Fruit fly (Drosophila melanogaster) whole organism, embryonic: ENCODE results near the gene Oatp26F.

ENCODE experiments used
- CG13296 ChIP-seq: fragments of 200-800 bp; sonication (Bioruptor generic); optimal IDR thresholded peaks from 3 replicates; lab custom pipeline; 2018; ENCODE audit warnings: missing biosample characterization, mild to moderate bottlenecking, missing genetic modification characterization
- CG17612 ChIP-seq: fragments of 200-800 bp; sonication (Bioruptor generic); IDR thresholded peaks from 2 replicates; pipeline ENCODE4 v1.3.6; 2022; ENCODE audit warnings: missing biosample characterization, missing genetic modification characterization
- CG2202 ChIP-seq: fragments of 200-800 bp; sonication (Bioruptor generic); optimal IDR thresholded peaks from 2 replicates; lab custom pipeline; 2018; ENCODE audit warnings: missing biosample characterization, mild to moderate bottlenecking, missing genetic modification characterization
- CG30431 ChIP-seq: fragments of 200-800 bp; sonication (Bioruptor generic); optimal IDR thresholded peaks from 2 replicates; lab custom pipeline; 2017; ENCODE audit warnings: missing biosample characterization, missing genetic modification characterization
- CG32772 ChIP-seq: fragments of 200-800 bp; sonication (Bioruptor generic); IDR thresholded peaks from 2 replicates; pipeline ENCODE4 v1.3.6; 2022; ENCODE audit warnings: missing biosample characterization, missing genetic modification characterization
- CG7745 ChIP-seq: fragments of 200-800 bp; sonication (Bioruptor generic); optimal IDR thresholded peaks from 2 replicates; lab custom pipeline; 2018; ENCODE audit warnings: missing biosample characterization, mild to moderate bottlenecking, missing genetic modification characterization, moderate library complexity
- CG8290 ChIP-seq, 3 experiments: fragments of 200-800 bp; sonication (Bioruptor generic); optimal IDR thresholded peaks; 2 replicates each; lab custom pipeline; 2016 to 2019; ENCODE audit warnings: missing biosample characterization in 3 of 3, missing genetic modification characterization in 3 of 3, mild to moderate bottlenecking in 2 of 3, moderate library complexity in 1 of 3
- Ssrp ChIP-seq: fragments of 200-800 bp; sonication (Bioruptor generic); optimal IDR thresholded peaks from 2 replicates; lab custom pipeline; 2018; ENCODE audit warnings: missing biosample characterization, mild to moderate bottlenecking, missing genetic modification characterization, moderate library complexity
- cg ChIP-seq: fragments of 200-800 bp; sonication (Bioruptor generic); optimal IDR thresholded peaks from 3 replicates; lab custom pipeline; 2019; ENCODE audit warnings: missing biosample characterization, mild to moderate bottlenecking, missing genetic modification characterization, moderate library complexity
- lilli ChIP-seq: fragments of 200-800 bp; sonication (Bioruptor generic); optimal IDR thresholded peaks from 3 replicates; lab custom pipeline; 2016; ENCODE audit warnings: missing biosample characterization, missing genetic modification characterization
- luna ChIP-seq: fragments of 200-800 bp; sonication (Bioruptor generic); optimal IDR thresholded peaks from 2 replicates; lab custom pipeline; 2016; ENCODE audit warnings: missing biosample characterization, missing genetic modification characterization
- otp ChIP-seq: fragments of 200-800 bp; sonication (Bioruptor generic); IDR thresholded peaks from 3 replicates; pipeline ENCODE4, ENCODE4 v1.3.6; 2022; ENCODE audit warnings: missing biosample characterization, missing genetic modification characterization
- pho ChIP-seq: fragments of 200-800 bp; sonication (Bioruptor generic); optimal IDR thresholded peaks from 2 replicates; lab custom pipeline; 2016; ENCODE audit warnings: missing biosample characterization, missing genetic modification characterization
- stwl ChIP-seq: fragments of 200-800 bp; sonication (Bioruptor generic); optimal IDR thresholded peaks from 3 replicates; lab custom pipeline; 2018; ENCODE audit warnings: missing biosample characterization, mild to moderate bottlenecking, missing genetic modification characterization, moderate library complexity

The Oatp26F gene

DNA sequence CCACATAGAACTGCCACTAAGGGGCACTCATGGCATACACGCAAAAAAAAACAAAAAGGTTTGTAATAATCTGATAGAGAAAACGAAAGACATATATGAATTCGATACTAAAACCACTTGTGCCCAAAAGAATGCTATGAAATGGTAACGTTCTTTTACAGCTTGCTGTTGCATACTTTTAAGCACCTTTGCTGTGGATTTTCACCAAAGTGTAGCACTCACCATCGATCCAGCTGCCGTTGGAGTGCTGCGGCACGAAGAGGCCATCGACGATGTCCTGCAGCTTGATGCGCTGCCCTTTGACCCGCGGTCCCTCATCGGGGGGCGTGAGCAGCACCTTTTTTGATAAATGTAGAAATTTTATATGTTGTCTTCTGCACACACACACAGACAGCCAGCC, 53.2 kb downstream of the Oatp26F start:
- peak; percentile 74 for TF ChIP-seq CG17612 (GFP tag; lab: Robert Waterston, UW)
- no peak for TF ChIP-seq lilli
- peak; percentile 75 for TF ChIP-seq CG8290 (GFP tag; optimal IDR thresholded peaks at IDR 0.05; lab: Kevin White, UChicago)
- TF ChIP-seq CG8290 (tag; optimal IDR thresholded peaks at IDR 0.05; lab: Kevin White, UChicago) = peak in 1 of 2 experiments; percentile 52
- TF ChIP-seq CG2202 (tag; lab: Kevin White, UChicago) = no peak
- TF ChIP-seq stwl (tag; lab: Kevin White, UChicago) = no peak
- no peak for TF ChIP-seq otp (GFP tag; lab: Robert Waterston, UW)
- TF ChIP-seq pho = no peak
- no peak for TF ChIP-seq CG7745 (tag; lab: Kevin White, UChicago)
- no peak for TF ChIP-seq CG32772 (GFP tag; lab: Robert Waterston, UW)
- TF ChIP-seq luna (GFP tag; lab: Kevin White, UChicago) = no peak
- no peak for TF ChIP-seq CG13296 (GFP tag; lab: Kevin White, UChicago)
- no peak for TF ChIP-seq CG30431
- TF ChIP-seq cg = no peak
- no peak for TF ChIP-seq Ssrp (tag; lab: Kevin White, UChicago)
